Fruit fly (Drosophila melanogaster): ENCODE data around the gene cysu.

dm6 chr3R:17426265-17426664 lies 697 bp downstream of the cysu start:
- TF ChIP-seq Met (GFP tag; optimal IDR thresholded peaks at IDR 0.05) (no peak), Ets96B (tag; optimal IDR thresholded peaks at IDR 0.05) (no peak), ss (GFP tag; optimal IDR thresholded peaks at IDR 0.05) (no peak), Hr39 (GFP tag; optimal IDR thresholded peaks at IDR 0.05) (no peak), CG9139 (GFP tag; optimal IDR thresholded peaks at IDR 0.05) (no peak), Smox (GFP tag; optimal IDR thresholded peaks at IDR 0.05) (no peak)

Data from whole organism, prepupa.